Fruit fly (Drosophila melanogaster) whole organism, embryonic: ENCODE data around the gene CG5181.

Source experiments
- CG10654 ChIP-seq: fragments of 200-800 bp; sonication (Bioruptor generic); optimal IDR thresholded peaks from 2 replicates; lab custom pipeline; 2016; ENCODE audit warnings: missing biosample characterization, missing genetic modification characterization
- CG11560 ChIP-seq: fragments of 200-800 bp; sonication (Bioruptor generic); IDR thresholded peaks from 3 replicates; pipeline ENCODE4 v1.3.6; 2022; ENCODE audit warnings: missing biosample characterization, missing genetic modification characterization
- CG12769 ChIP-seq: fragments of 200-800 bp; sonication (Bioruptor generic); optimal IDR thresholded peaks from 2 replicates; lab custom pipeline; 2019; ENCODE audit warnings: missing biosample characterization, mild to moderate bottlenecking, missing genetic modification characterization, moderate library complexity
- CG12942 ChIP-seq: fragments of 200-800 bp; sonication (Bioruptor generic); optimal IDR thresholded peaks from 3 replicates; lab custom pipeline; 2016; ENCODE audit warnings: missing biosample characterization, missing genetic modification characterization
- CG13775 ChIP-seq: fragments of 200-800 bp; sonication (Bioruptor generic); optimal IDR thresholded peaks from 3 replicates; lab custom pipeline; 2017; ENCODE audit warnings: missing biosample characterization, mild to moderate bottlenecking, missing genetic modification characterization
- CG14441 ChIP-seq: fragments of 200-800 bp; sonication (Bioruptor generic); IDR thresholded peaks from 2 replicates; pipeline ENCODE4 v1.3.6; 2022; ENCODE audit warnings: missing biosample characterization, missing genetic modification characterization
- CG14860 ChIP-seq: fragments of 200-800 bp; sonication (Bioruptor generic); IDR thresholded peaks from 3 replicates; pipeline ENCODE4 v1.3.6; 2022; ENCODE audit warnings: missing biosample characterization, missing genetic modification characterization; ENCODE audit not compliant: partially characterized antibody
- CG14965 ChIP-seq: fragments of 200-800 bp; sonication (Bioruptor generic); optimal IDR thresholded peaks from 2 replicates; lab custom pipeline; 2016; ENCODE audit warnings: missing biosample characterization, missing genetic modification characterization, borderline replicate concordance
- CG17385 ChIP-seq: fragments of 200-800 bp; sonication (Bioruptor generic); optimal IDR thresholded peaks from 3 replicates; lab custom pipeline; 2018; ENCODE audit warnings: missing biosample characterization, mild to moderate bottlenecking, missing genetic modification characterization
- CG2202 ChIP-seq: fragments of 200-800 bp; sonication (Bioruptor generic); optimal IDR thresholded peaks from 2 replicates; lab custom pipeline; 2018; ENCODE audit warnings: missing biosample characterization, mild to moderate bottlenecking, missing genetic modification characterization
- CG30020 ChIP-seq: fragments of 200-800 bp; optimal IDR thresholded peaks from 2 replicates; lab custom pipeline; 2019; ENCODE audit warnings: missing biosample characterization, mild to moderate bottlenecking, missing genetic modification characterization, moderate library complexity
- CG32772 ChIP-seq: fragments of 200-800 bp; sonication (Bioruptor generic); IDR thresholded peaks from 2 replicates; pipeline ENCODE4 v1.3.6; 2022; ENCODE audit warnings: missing biosample characterization, missing genetic modification characterization
- CG3281 ChIP-seq: fragments of 200-800 bp; sonication (Bioruptor generic); optimal IDR thresholded peaks from 3 replicates; lab custom pipeline; 2017; ENCODE audit warnings: missing biosample characterization, mild to moderate bottlenecking, missing genetic modification characterization
- CG4360 ChIP-seq: fragments of 200-800 bp; sonication (Bioruptor generic); IDR thresholded peaks from 2 replicates; pipeline ENCODE4 v1.3.6; 2022; ENCODE audit warnings: missing biosample characterization, missing genetic modification characterization
- CG5180 ChIP-seq: fragments of 200-800 bp; sonication (Bioruptor generic); optimal IDR thresholded peaks from 3 replicates; lab custom pipeline; 2017; ENCODE audit warnings: missing biosample characterization, missing genetic modification characterization, mild to moderate bottlenecking, moderate library complexity, missing genetic modification reagents
- CG6272 ChIP-seq: fragments of 200-800 bp; sonication (Bioruptor generic); IDR thresholded peaks from 2 replicates; pipeline ENCODE4 v1.3.6; 2022; ENCODE audit warnings: missing biosample characterization, missing genetic modification characterization
- CG6765 ChIP-seq: fragments of 200-800 bp; sonication (Bioruptor generic); optimal IDR thresholded peaks from 3 replicates; lab custom pipeline; 2017; ENCODE audit warnings: missing biosample characterization, mild to moderate bottlenecking, missing genetic modification characterization
- CG7839 ChIP-seq: fragments of 200-800 bp; sonication (Bioruptor generic); optimal IDR thresholded peaks from 3 replicates; lab custom pipeline; 2018; ENCODE audit warnings: missing biosample characterization, mild to moderate bottlenecking, missing genetic modification characterization, moderate library complexity
- CG8478 ChIP-seq: fragments of >200 bp; optimal IDR thresholded peaks from 2 replicates; lab custom pipeline; 2018
- CG8924 ChIP-seq: fragments of 200-800 bp; optimal IDR thresholded peaks from 3 replicates; lab custom pipeline; 2019; ENCODE audit warnings: missing biosample characterization, mild to moderate bottlenecking, missing genetic modification characterization, moderate library complexity
- CG9215 ChIP-seq: fragments of 200-800 bp; sonication (Bioruptor generic); IDR thresholded peaks from 2 replicates; pipeline ENCODE4 v1.3.6; 2022; ENCODE audit warnings: missing biosample characterization, missing genetic modification characterization
- CG9817 ChIP-seq: fragments of 200-800 bp; sonication (Bioruptor generic); optimal IDR thresholded peaks from 2 replicates; lab custom pipeline; 2018; ENCODE audit warnings: missing biosample characterization, mild to moderate bottlenecking, missing genetic modification characterization, moderate library complexity
- Deaf1 ChIP-seq: fragments of 200-800 bp; optimal IDR thresholded peaks from 3 replicates; lab custom pipeline; 2019; ENCODE audit warnings: missing biosample characterization, mild to moderate bottlenecking, missing genetic modification characterization, moderate library complexity
- Gug ChIP-seq: fragments of 200-800 bp; sonication (Bioruptor generic); IDR thresholded peaks from 4 replicates; pipeline ENCODE4 v1.3.6; 2022; ENCODE audit warnings: missing biosample characterization, missing genetic modification characterization
- Hmr ChIP-seq: fragments of 200-800 bp; sonication (Bioruptor generic); optimal IDR thresholded peaks from 3 replicates; lab custom pipeline; 2017; ENCODE audit warnings: mild to moderate bottlenecking, missing biosample characterization, missing genetic modification reagents, missing genetic modification characterization
- Hr39 ChIP-seq: fragments of >200 bp; optimal IDR thresholded peaks from 2 replicates; lab custom pipeline; 2017
- Hr78 ChIP-seq, 2 experiments: fragments of 200-800 bp in 1 of 2; fragments of >200 bp in 1 of 2; sonication (Bioruptor generic) in 1 of 2; optimal IDR thresholded peaks; 2 replicates each; lab custom pipeline; 2017 to 2019; ENCODE audit warnings: missing biosample characterization in 2 of 2, missing genetic modification characterization in 2 of 2, mild to moderate bottlenecking in 1 of 2, moderate library complexity in 1 of 2
- Lpt ChIP-seq: fragments of >200 bp; optimal IDR thresholded peaks from 2 replicates; lab custom pipeline; 2018; ENCODE audit warnings: missing biosample characterization, missing genetic modification characterization
- Max ChIP-seq: fragments of 200-800 bp; sonication (Bioruptor generic); optimal IDR thresholded peaks from 2 replicates; lab custom pipeline; 2016; ENCODE audit warnings: missing biosample characterization, mild to moderate bottlenecking, missing genetic modification characterization
- Oaz ChIP-seq: fragments of 200-800 bp; sonication (Bioruptor generic); IDR thresholded peaks from 2 replicates; pipeline ENCODE4 v1.3.6; 2022; ENCODE audit warnings: missing biosample characterization, missing genetic modification characterization
- Oli ChIP-seq: fragments of 200-800 bp; sonication (Bioruptor generic); optimal IDR thresholded peaks from 2 replicates; lab custom pipeline; 2018; ENCODE audit warnings: missing biosample characterization, mild to moderate bottlenecking, missing genetic modification characterization, moderate library complexity
- Ptx1 ChIP-seq: fragments of 200-800 bp; sonication (Bioruptor generic); IDR thresholded peaks from 2 replicates; pipeline ENCODE4 v1.3.6; 2022; ENCODE audit warnings: missing biosample characterization, missing genetic modification characterization
- Spps ChIP-seq: fragments of 200-800 bp; sonication (Bioruptor generic); optimal IDR thresholded peaks from 2 replicates; lab custom pipeline; 2018; ENCODE audit warnings: missing biosample characterization, mild to moderate bottlenecking, missing genetic modification characterization
- Xrp1 ChIP-seq: fragments of 200-800 bp; sonication (Bioruptor generic); IDR thresholded peaks from 2 replicates; pipeline ENCODE4 v1.3.6; 2022; ENCODE audit warnings: missing biosample characterization, missing genetic modification characterization
- ato ChIP-seq: fragments of 200-800 bp; sonication (Bioruptor generic); IDR thresholded peaks from 2 replicates; pipeline ENCODE4 v1.3.6; 2022; ENCODE audit warnings: missing biosample characterization, missing genetic modification characterization; ENCODE audit not compliant: partially characterized antibody
- bcd ChIP-seq: fragments of 200-800 bp; sonication (Bioruptor generic); optimal IDR thresholded peaks from 2 replicates; lab custom pipeline; 2017; ENCODE audit warnings: missing biosample characterization, mild to moderate bottlenecking, missing genetic modification characterization
- chm ChIP-seq: fragments of 200-800 bp; sonication (Bioruptor generic); IDR thresholded peaks from 2 replicates; pipeline ENCODE4 v1.3.6; 2022; ENCODE audit warnings: missing biosample characterization, missing genetic modification characterization
- dpn ChIP-seq, 2 experiments: fragments of 200-800 bp; sonication (Bioruptor generic); optimal IDR thresholded peaks; 3 replicates each; lab custom pipeline; 2016; ENCODE audit warnings: missing biosample characterization in 2 of 2, missing genetic modification characterization in 2 of 2
- fd64A ChIP-seq: fragments of 200-800 bp; sonication (Bioruptor generic); optimal IDR thresholded peaks from 3 replicates; lab custom pipeline; 2018; ENCODE audit warnings: missing biosample characterization, mild to moderate bottlenecking, missing genetic modification characterization
- lbe ChIP-seq: fragments of 200-800 bp; sonication (Bioruptor generic); optimal IDR thresholded peaks from 2 replicates; lab custom pipeline; 2016; ENCODE audit warnings: missing biosample characterization, mild to moderate bottlenecking, missing genetic modification characterization
- maf-S ChIP-seq: fragments of 200-800 bp; sonication (Bioruptor generic); optimal IDR thresholded peaks from 2 replicates; lab custom pipeline; 2016; ENCODE audit warnings: missing biosample characterization, missing genetic modification characterization
- oc ChIP-seq: fragments of 200-800 bp; sonication (Bioruptor generic); optimal IDR thresholded peaks from 2 replicates; lab custom pipeline; 2018; ENCODE audit warnings: missing biosample characterization, mild to moderate bottlenecking, missing genetic modification characterization, moderate library complexity
- pita ChIP-seq: fragments of 200-800 bp; sonication (Bioruptor generic); optimal IDR thresholded peaks from 2 replicates; lab custom pipeline; 2017; ENCODE audit warnings: missing biosample characterization, mild to moderate bottlenecking, missing genetic modification characterization
- psq ChIP-seq: fragments of 200-800 bp; sonication (Bioruptor generic); optimal IDR thresholded peaks from 2 replicates; lab custom pipeline; 2017; ENCODE audit warnings: missing biosample characterization, missing genetic modification characterization
- pum ChIP-seq: fragments of 200-800 bp; sonication (Bioruptor generic); optimal IDR thresholded peaks from 2 replicates; lab custom pipeline; 2016; ENCODE audit warnings: missing biosample characterization, missing genetic modification characterization
- scrt ChIP-seq: fragments of 200-800 bp; sonication (Bioruptor generic); optimal IDR thresholded peaks from 2 replicates; lab custom pipeline; 2018; ENCODE audit warnings: missing biosample characterization, mild to moderate bottlenecking, missing genetic modification characterization, moderate library complexity
- sens ChIP-seq: fragments of 200-800 bp; sonication (Bioruptor generic); peaks from one replicate; lab custom pipeline; 2016; ENCODE audit warnings: missing biosample characterization, missing genetic modification characterization
- seq ChIP-seq: fragments of 200-800 bp; sonication (Bioruptor generic); IDR thresholded peaks from 2 replicates; pipeline ENCODE4 v1.3.6; 2022; ENCODE audit warnings: missing biosample characterization, missing genetic modification characterization
- slou ChIP-seq: fragments of 200-800 bp; sonication (Bioruptor generic); optimal IDR thresholded peaks from 3 replicates; lab custom pipeline; 2016; ENCODE audit warnings: missing biosample characterization, missing genetic modification characterization
- slp2 ChIP-seq: fragments of 200-800 bp; sonication (Bioruptor generic); optimal IDR thresholded peaks from 2 replicates; lab custom pipeline; 2016; ENCODE audit warnings: missing biosample characterization, missing genetic modification characterization
- ttk ChIP-seq: fragments of 200-800 bp; sonication (Bioruptor generic); IDR thresholded peaks from 2 replicates; pipeline ENCODE4 v2.1.2; 2022; ENCODE audit warnings: missing biosample characterization, missing genetic modification characterization
- wor ChIP-seq: fragments of 200-800 bp; sonication (Bioruptor generic); IDR thresholded peaks from 2 replicates; pipeline ENCODE4 v1.3.6; 2022; ENCODE audit warnings: missing biosample characterization, missing genetic modification characterization

Gene CG5181

DNA sequence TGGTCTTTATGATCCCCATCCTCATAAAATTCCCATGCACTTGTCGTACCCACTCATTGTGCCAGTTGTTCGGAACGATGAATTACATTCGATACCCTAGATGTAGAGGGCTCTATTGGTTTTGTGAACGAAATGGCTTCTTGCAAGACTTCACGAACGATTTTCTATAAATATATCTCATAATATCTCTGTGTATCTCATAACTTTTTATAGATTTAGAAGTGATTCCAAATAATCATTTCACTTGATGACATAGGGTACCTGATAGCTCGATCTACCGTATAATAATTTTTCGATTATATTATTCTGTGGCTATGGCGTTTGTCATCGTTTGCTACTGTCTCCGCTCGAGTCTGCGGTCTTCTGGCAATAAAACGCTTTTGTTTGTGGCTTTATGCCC is 12.6 kb downstream of the CG5181 start (continued):
- peak; percentile 67 for TF ChIP-seq CG3281
- TF ChIP-seq fd64A (GFP tag; lab: Kevin White, UChicago), result no peak
- peak; percentile 59 for TF ChIP-seq CG17385 (GFP tag; lab: Kevin White, UChicago)
- peak; percentile 41 for TF ChIP-seq oc (tag; lab: Kevin White, UChicago)
- TF ChIP-seq Hmr (GFP tag; lab: Kevin White, UChicago), result peak; percentile 66
- TF ChIP-seq CG6272 (GFP tag; lab: Robert Waterston, UW), result peak; percentile 54; the same call in 1 of the 2 replicates
- peak; percentile 62 to 76 for TF ChIP-seq dpn (GFP tag; optimal IDR thresholded peaks at IDR 0.05; lab: Kevin White, UChicago)
- TF ChIP-seq CG6765 (GFP tag; lab: Kevin White, UChicago), result peak; percentile 17
- peak; percentile 40 for TF ChIP-seq CG12942 (GFP tag; lab: Kevin White, UChicago)
- TF ChIP-seq CG5180 (GFP tag; lab: Kevin White, UChicago), result peak; percentile 12
- TF ChIP-seq seq (GFP tag; lab: Robert Waterston, UW), result peak; percentile 58
- no peak for TF ChIP-seq CG4360 (GFP tag; lab: Robert Waterston, UW)
- TF ChIP-seq pita (GFP tag; lab: Kevin White, UChicago), result no peak
- TF ChIP-seq CG30020, result no peak
- TF ChIP-seq ato (GFP tag; lab: Robert Waterston, UW), result no peak
- peak; percentile 64 for TF ChIP-seq CG9215 (GFP tag; lab: Robert Waterston, UW)
- peak; percentile 78 for TF ChIP-seq Gug
- peak; percentile 36 for TF ChIP-seq pum (GFP tag; lab: Kevin White, UChicago)
- TF ChIP-seq Deaf1 (tag; lab: Kevin White, UChicago), result peak; percentile 5
- TF ChIP-seq Oli (tag; lab: Kevin White, UChicago), result peak; percentile 71
- no peak for TF ChIP-seq Lpt (GFP tag; lab: Kevin White, UChicago)
- TF ChIP-seq chm, result peak; percentile 56; the same call in 1 of the 2 replicates
- TF ChIP-seq CG32772 (GFP tag; lab: Robert Waterston, UW), result peak; percentile 65
- peak; percentile 19 for TF ChIP-seq slp2 (GFP tag; lab: Kevin White, UChicago)
- peak; percentile 48 for TF ChIP-seq scrt
- TF ChIP-seq CG10654 (GFP tag; lab: Kevin White, UChicago), result peak; percentile 41
- TF ChIP-seq CG2202 (tag; lab: Kevin White, UChicago), result peak; percentile 16
- 0 out of 2 replicates have a peak, but pooled peaks have one; percentile 41 for TF ChIP-seq Oaz (GFP tag; lab: Robert Waterston, UW)
- TF ChIP-seq Hr78 (GFP tag; optimal IDR thresholded peaks at IDR 0.05; lab: Kevin White, UChicago), result no peak
- TF ChIP-seq CG12769 (tag; lab: Kevin White, UChicago), result peak; percentile 74
- no peak for TF ChIP-seq CG11560 (tag; lab: Robert Waterston, UW)
- TF ChIP-seq Max (GFP tag; lab: Kevin White, UChicago), result no peak
- TF ChIP-seq CG8478, result no peak
- peak; percentile 85 for TF ChIP-seq Ptx1 (GFP tag; lab: Robert Waterston, UW)
- peak; percentile 38; the same call in 1 of the 2 replicates for TF ChIP-seq wor (GFP tag; lab: Robert Waterston, UW)
- TF ChIP-seq CG13775 (GFP tag; lab: Kevin White, UChicago), result peak; percentile 35
- TF ChIP-seq Hr39 (lab: Kevin White, UChicago), result no peak
- TF ChIP-seq bcd (GFP tag; lab: Kevin White, UChicago), result peak; percentile 59
- peak; percentile 34 for TF ChIP-seq maf-S (GFP tag; lab: Kevin White, UChicago)
- TF ChIP-seq CG14965 (GFP tag; lab: Kevin White, UChicago), result no peak
- TF ChIP-seq Spps (tag; lab: Kevin White, UChicago), result no peak
- no peak for TF ChIP-seq CG14860 (GFP tag; lab: Robert Waterston, UW)
- TF ChIP-seq ttk, result peak; percentile 63
- TF ChIP-seq lbe, result no peak
- TF ChIP-seq psq (GFP tag; lab: Kevin White, UChicago), result no peak
- TF ChIP-seq CG7839 (tag; lab: Kevin White, UChicago), result peak; percentile 74
- peak; percentile 67 for TF ChIP-seq CG8924 (tag; lab: Kevin White, UChicago)
- peak; percentile 7 for TF ChIP-seq slou (GFP tag; lab: Kevin White, UChicago)
- peak; percentile 36 for TF ChIP-seq CG9817 (tag; lab: Kevin White, UChicago)
- peak; percentile 76 for TF ChIP-seq Xrp1 (GFP tag; lab: Robert Waterston, UW)
- TF ChIP-seq CG14441 (GFP tag; lab: Robert Waterston, UW), result peak; percentile 84
- TF ChIP-seq sens (GFP tag; lab: Kevin White, UChicago), result peak; percentile 92
